Worm (Caenorhabditis elegans): Measurements from ENCODE around the gene srbc-44.

DNA sequence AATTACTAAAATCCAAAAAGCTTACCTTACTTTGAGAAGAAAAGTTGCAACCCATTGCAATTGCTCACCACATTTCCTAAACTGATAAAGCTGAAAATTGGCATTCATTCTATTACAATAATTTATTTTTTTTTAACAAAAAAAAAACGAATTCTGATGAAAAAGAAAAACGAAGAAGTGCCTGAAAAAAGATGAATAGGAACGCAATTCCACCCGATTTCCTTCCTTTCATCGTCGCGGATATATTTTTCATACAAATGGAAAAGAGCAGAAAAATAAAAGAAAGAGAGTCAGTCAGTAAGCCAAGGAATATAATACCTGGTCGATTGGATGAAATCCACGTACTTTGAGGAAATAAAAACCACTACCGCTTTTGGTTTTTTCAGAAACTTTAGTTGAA is 33.5 kb downstream of the srbc-44 start, which contains the start of gene gpa-13:
- TF ChIP-seq dao-5 (tag; optimal IDR thresholded peaks at IDR 0.05) (no peak), him-1 (tag; optimal IDR thresholded peaks at IDR 0.05) (no peak), W03F9.2 (tag; optimal IDR thresholded peaks at IDR 0.05) (no peak)
